Fruit fly (Drosophila melanogaster) whole organism, embryonic: ENCODE data around the gene dunk.

Source experiments
- ATbp ChIP-seq: fragments of 200-800 bp; sonication (Bioruptor generic); optimal IDR thresholded peaks from 2 replicates; lab custom pipeline; 2017; ENCODE audit warnings: missing biosample characterization, mild to moderate bottlenecking, missing genetic modification characterization, missing genetic modification reagents
- Atf-2 ChIP-seq: fragments of 200-800 bp; sonication (Bioruptor generic); optimal IDR thresholded peaks from 2 replicates; lab custom pipeline; 2016; ENCODE audit warnings: missing biosample characterization, missing genetic modification characterization
- CG11247 ChIP-seq: fragments of 200-800 bp; sonication (Bioruptor generic); IDR thresholded peaks from 2 replicates; pipeline ENCODE4 v1.3.6; 2022; ENCODE audit warnings: missing biosample characterization, missing genetic modification characterization
- CG12659 ChIP-seq: fragments of 200-800 bp; sonication (Bioruptor generic); optimal IDR thresholded peaks from 3 replicates; lab custom pipeline; 2017; ENCODE audit warnings: mild to moderate bottlenecking, missing biosample characterization, missing genetic modification reagents, missing genetic modification characterization
- CG12769 ChIP-seq: fragments of 200-800 bp; sonication (Bioruptor generic); optimal IDR thresholded peaks from 2 replicates; lab custom pipeline; 2019; ENCODE audit warnings: missing biosample characterization, mild to moderate bottlenecking, missing genetic modification characterization, moderate library complexity
- CG13123 ChIP-seq: fragments of 200-800 bp; sonication (Bioruptor generic); optimal IDR thresholded peaks from 2 replicates; lab custom pipeline; 2016; ENCODE audit warnings: missing biosample characterization, missing genetic modification characterization
- CG15601 ChIP-seq: fragments of 200-800 bp; sonication (Bioruptor generic); optimal IDR thresholded peaks from 3 replicates; lab custom pipeline; 2019; ENCODE audit warnings: missing biosample characterization, mild to moderate bottlenecking, missing genetic modification characterization, moderate library complexity
- CG15696 ChIP-seq: fragments of 200-800 bp; sonication (Bioruptor generic); optimal IDR thresholded peaks from 2 replicates; lab custom pipeline; 2019; ENCODE audit warnings: missing biosample characterization, mild to moderate bottlenecking, missing genetic modification characterization, moderate library complexity
- CG17359 ChIP-seq: fragments of 200-800 bp; sonication (Bioruptor generic); optimal IDR thresholded peaks from 3 replicates; lab custom pipeline; 2018; ENCODE audit warnings: missing biosample characterization, mild to moderate bottlenecking, missing genetic modification characterization, moderate library complexity
- CG18262 ChIP-seq: fragments of 200-800 bp; optimal IDR thresholded peaks from 3 replicates; lab custom pipeline; 2019; ENCODE audit warnings: missing biosample characterization, mild to moderate bottlenecking, missing genetic modification characterization, moderate library complexity
- CG2199 ChIP-seq: fragments of 200-800 bp; sonication (Bioruptor generic); IDR thresholded peaks from 3 replicates; pipeline ENCODE4 v1.3.6; 2022; ENCODE audit warnings: missing biosample characterization, missing genetic modification characterization
- CG32767 ChIP-seq: fragments of 200-800 bp; sonication (Bioruptor generic); IDR thresholded peaks from 2 replicates; pipeline ENCODE4 v1.3.6; 2022; ENCODE audit warnings: missing biosample characterization, missing genetic modification characterization
- CG3726 ChIP-seq: fragments of 200-800 bp; sonication (Bioruptor generic); IDR thresholded peaks from 3 replicates; pipeline ENCODE4, ENCODE4 v1.3.6; 2022; ENCODE audit warnings: missing biosample characterization, missing genetic modification characterization
- CG4617 ChIP-seq: fragments of 200-800 bp; sonication (Bioruptor generic); optimal IDR thresholded peaks from 3 replicates; lab custom pipeline; 2016; ENCODE audit warnings: missing biosample characterization, missing genetic modification characterization, borderline replicate concordance
- CG6175 ChIP-seq: fragments of 200-800 bp; sonication (Bioruptor generic); IDR thresholded peaks from 3 replicates; pipeline ENCODE4 v1.3.6; 2022; ENCODE audit warnings: missing biosample characterization, missing genetic modification characterization
- CG7839 ChIP-seq: fragments of 200-800 bp; sonication (Bioruptor generic); optimal IDR thresholded peaks from 3 replicates; lab custom pipeline; 2018; ENCODE audit warnings: missing biosample characterization, mild to moderate bottlenecking, missing genetic modification characterization, moderate library complexity
- CG8388 ChIP-seq: fragments of 200-800 bp; sonication (Bioruptor generic); optimal IDR thresholded peaks from 2 replicates; lab custom pipeline; 2019; ENCODE audit warnings: missing biosample characterization, mild to moderate bottlenecking, missing genetic modification characterization, moderate library complexity
- CG9215 ChIP-seq: fragments of 200-800 bp; sonication (Bioruptor generic); IDR thresholded peaks from 2 replicates; pipeline ENCODE4 v1.3.6; 2022; ENCODE audit warnings: missing biosample characterization, missing genetic modification characterization
- D19B ChIP-seq: fragments of 200-800 bp; sonication (Bioruptor generic); optimal IDR thresholded peaks from 2 replicates; lab custom pipeline; 2017; ENCODE audit warnings: missing biosample characterization, mild to moderate bottlenecking, missing genetic modification characterization
- Deaf1 ChIP-seq: fragments of 200-800 bp; optimal IDR thresholded peaks from 3 replicates; lab custom pipeline; 2019; ENCODE audit warnings: missing biosample characterization, mild to moderate bottlenecking, missing genetic modification characterization, moderate library complexity
- Dip2 ChIP-seq: fragments of 200-800 bp; sonication (Bioruptor generic); IDR thresholded peaks from 2 replicates; pipeline ENCODE4 v1.3.6; 2022; ENCODE audit warnings: missing biosample characterization, missing genetic modification characterization
- Ets65A ChIP-seq: fragments of 200-800 bp; sonication (Bioruptor generic); peaks from one replicate; lab custom pipeline; 2016; ENCODE audit warnings: missing biosample characterization, missing genetic modification characterization
- H15 ChIP-seq: fragments of 200-800 bp; sonication (Bioruptor generic); IDR thresholded peaks from 3 replicates; pipeline ENCODE4 v1.3.6; 2022; ENCODE audit warnings: missing biosample characterization, missing genetic modification characterization
- Hand ChIP-seq: fragments of 200-800 bp; sonication (Bioruptor generic); optimal IDR thresholded peaks from 2 replicates; lab custom pipeline; 2017; ENCODE audit warnings: mild to moderate bottlenecking, missing biosample characterization, missing genetic modification reagents, missing genetic modification characterization
- Med ChIP-seq: fragments of 200-800 bp; sonication (Bioruptor generic); peaks from one replicate; lab custom pipeline; 2016; ENCODE audit warnings: missing biosample characterization, missing genetic modification characterization, mild to moderate bottlenecking, inconsistent platforms, moderate library complexity
- Myb ChIP-seq: fragments of 200-800 bp; sonication (Bioruptor generic); optimal IDR thresholded peaks from 2 replicates; lab custom pipeline; 2016; ENCODE audit warnings: missing biosample characterization, missing genetic modification characterization
- Oli ChIP-seq: fragments of 200-800 bp; sonication (Bioruptor generic); optimal IDR thresholded peaks from 2 replicates; lab custom pipeline; 2018; ENCODE audit warnings: missing biosample characterization, mild to moderate bottlenecking, missing genetic modification characterization, moderate library complexity
- Scr ChIP-seq: fragments of 200-800 bp; sonication (Bioruptor generic); IDR thresholded peaks from 2 replicates; pipeline ENCODE4 v1.3.6; 2022; ENCODE audit warnings: missing biosample characterization, missing genetic modification characterization; ENCODE audit not compliant: partially characterized antibody
- Sin3A ChIP-seq: fragments of >200 bp; optimal IDR thresholded peaks from 2 replicates; lab custom pipeline; 2018
- Six4 ChIP-seq: fragments of 200-800 bp; sonication (Bioruptor generic); optimal IDR thresholded peaks from 2 replicates; lab custom pipeline; 2016; ENCODE audit warnings: missing biosample characterization, missing genetic modification characterization
- Ssrp ChIP-seq: fragments of 200-800 bp; sonication (Bioruptor generic); optimal IDR thresholded peaks from 2 replicates; lab custom pipeline; 2018; ENCODE audit warnings: missing biosample characterization, mild to moderate bottlenecking, missing genetic modification characterization, moderate library complexity
- Trl ChIP-seq, 3 experiments: fragments of >200 bp in 2 of 3; fragments of 200-800 bp in 1 of 3; sonication (Bioruptor generic) in 1 of 3; optimal IDR thresholded peaks; 2 replicates in 1 of 3; 3 replicates in 2 of 3; lab custom pipeline; 2016 to 2017; ENCODE audit warnings: missing biosample characterization in 1 of 3, missing genetic modification characterization in 1 of 3
- abd-A ChIP-seq: fragments of 200-800 bp; sonication (Bioruptor generic); optimal IDR thresholded peaks from 3 replicates; lab custom pipeline; 2019; ENCODE audit warnings: missing biosample characterization, mild to moderate bottlenecking, missing genetic modification characterization, moderate library complexity
- br ChIP-seq: fragments of >200 bp; optimal IDR thresholded peaks from 2 replicates; lab custom pipeline; 2017
- exex ChIP-seq: fragments of 200-800 bp; sonication (Bioruptor generic); optimal IDR thresholded peaks from 4 replicates; lab custom pipeline; 2018; ENCODE audit warnings: missing biosample characterization, mild to moderate bottlenecking, missing genetic modification characterization, moderate library complexity
- fd64A ChIP-seq: fragments of 200-800 bp; sonication (Bioruptor generic); optimal IDR thresholded peaks from 3 replicates; lab custom pipeline; 2018; ENCODE audit warnings: missing biosample characterization, mild to moderate bottlenecking, missing genetic modification characterization
- gem ChIP-seq: fragments of 200-800 bp; sonication (Bioruptor generic); optimal IDR thresholded peaks from 2 replicates; lab custom pipeline; 2019; ENCODE audit warnings: missing biosample characterization, mild to moderate bottlenecking, missing genetic modification characterization, moderate library complexity
- hb ChIP-seq: fragments of 200-800 bp; sonication (Bioruptor generic); IDR thresholded peaks from 3 replicates; pipeline ENCODE4 v1.3.6; 2022; ENCODE audit warnings: missing biosample characterization, missing genetic modification characterization; ENCODE audit not compliant: partially characterized antibody
- her ChIP-seq: fragments of 200-800 bp; sonication (Bioruptor generic); optimal IDR thresholded peaks from 2 replicates; lab custom pipeline; 2016; ENCODE audit warnings: missing biosample characterization, missing genetic modification characterization
- lilli ChIP-seq: fragments of 200-800 bp; sonication (Bioruptor generic); optimal IDR thresholded peaks from 3 replicates; lab custom pipeline; 2016; ENCODE audit warnings: missing biosample characterization, missing genetic modification characterization
- mirr ChIP-seq: fragments of 200-800 bp; sonication (Bioruptor generic); optimal IDR thresholded peaks from 3 replicates; lab custom pipeline; 2018; ENCODE audit warnings: missing biosample characterization, mild to moderate bottlenecking, missing genetic modification characterization
- ranshi ChIP-seq: fragments of 200-800 bp; sonication (Bioruptor generic); IDR thresholded peaks from 2 replicates; pipeline ENCODE4 v1.3.6; 2022; ENCODE audit warnings: missing biosample characterization, missing genetic modification characterization
- sd ChIP-seq: fragments of 200-800 bp; sonication (Bioruptor generic); optimal IDR thresholded peaks from 3 replicates; lab custom pipeline; 2018; ENCODE audit warnings: missing biosample characterization, mild to moderate bottlenecking, missing genetic modification characterization, moderate library complexity
- sob ChIP-seq: fragments of 200-800 bp; sonication (Bioruptor generic); IDR thresholded peaks from 2 replicates; pipeline ENCODE4 v1.3.6; 2022; ENCODE audit warnings: missing biosample characterization, missing genetic modification characterization
- stwl ChIP-seq: fragments of 200-800 bp; sonication (Bioruptor generic); optimal IDR thresholded peaks from 3 replicates; lab custom pipeline; 2018; ENCODE audit warnings: missing biosample characterization, mild to moderate bottlenecking, missing genetic modification characterization, moderate library complexity
- sug ChIP-seq: fragments of 200-800 bp; optimal IDR thresholded peaks from 2 replicates; lab custom pipeline; 2019; ENCODE audit warnings: missing biosample characterization, mild to moderate bottlenecking, missing genetic modification characterization, moderate library complexity
- usp ChIP-seq: fragments of >200 bp; optimal IDR thresholded peaks from 2 replicates; lab custom pipeline; 2017; ENCODE audit warnings: missing biosample characterization, missing genetic modification characterization
- wor ChIP-seq: fragments of 200-800 bp; sonication (Bioruptor generic); IDR thresholded peaks from 2 replicates; pipeline ENCODE4 v1.3.6; 2022; ENCODE audit warnings: missing biosample characterization, missing genetic modification characterization
- zfh2 ChIP-seq: fragments of 200-800 bp; sonication (Bioruptor generic); optimal IDR thresholded peaks from 2 replicates; lab custom pipeline; 2016; ENCODE audit warnings: missing biosample characterization, missing genetic modification characterization

The dunk gene

DNA sequence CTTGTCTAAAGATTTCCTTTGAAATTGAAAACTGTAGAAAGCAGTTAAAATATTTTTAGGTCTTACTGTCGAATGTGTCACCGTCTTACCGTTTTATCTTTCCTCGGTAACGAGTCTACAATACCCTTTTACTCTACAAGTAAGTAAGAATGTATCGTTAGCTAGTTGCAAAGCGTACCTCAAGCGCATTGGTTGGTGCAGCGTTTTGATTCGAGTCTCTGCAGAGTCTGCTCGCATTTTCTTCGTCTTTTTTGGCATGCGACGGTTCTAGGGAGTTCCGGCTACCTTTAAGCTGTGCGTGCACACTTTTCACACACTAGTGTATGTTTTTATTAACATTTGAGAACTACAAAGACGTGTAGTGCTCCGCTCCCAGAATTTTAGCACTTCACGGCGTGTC is 11.5 kb upstream of the dunk start (continued):
- TF ChIP-seq stwl (tag; lab: Kevin White, UChicago) = no peak
- TF ChIP-seq br (lab: Kevin White, UChicago) = no peak
- TF ChIP-seq mirr (GFP tag; lab: Kevin White, UChicago) = peak; percentile 17
- no peak for TF ChIP-seq CG4617 (GFP tag; lab: Kevin White, UChicago)
- TF ChIP-seq CG12659 (GFP tag; lab: Kevin White, UChicago) = no peak
- TF ChIP-seq Ssrp = no peak
- TF ChIP-seq ATbp (GFP tag; lab: Kevin White, UChicago) = no peak
- no peak for TF ChIP-seq Hand (GFP tag; lab: Kevin White, UChicago)
- peak; percentile 9 for TF ChIP-seq exex (tag; lab: Kevin White, UChicago)
- TF ChIP-seq CG2199 (GFP tag; lab: Robert Waterston, UW) = peak; percentile 90
- TF ChIP-seq CG6175 (GFP tag; lab: Robert Waterston, UW) = no peak
- TF ChIP-seq Dip2 (GFP tag; lab: Robert Waterston, UW) = no peak
- TF ChIP-seq CG9215 = no peak
- TF ChIP-seq CG13123 (GFP tag; lab: Kevin White, UChicago) = no peak
- peak; percentile 76 for TF ChIP-seq CG8388 (GFP tag; lab: Kevin White, UChicago)
- TF ChIP-seq fd64A (GFP tag; lab: Kevin White, UChicago) = no peak
- no peak for TF ChIP-seq CG18262 (tag; lab: Kevin White, UChicago)
- no peak for TF ChIP-seq ranshi (GFP tag; lab: Robert Waterston, UW)
- TF ChIP-seq D19B = peak; percentile 31
- TF ChIP-seq abd-A (tag; lab: Kevin White, UChicago) = no peak

DNA sequence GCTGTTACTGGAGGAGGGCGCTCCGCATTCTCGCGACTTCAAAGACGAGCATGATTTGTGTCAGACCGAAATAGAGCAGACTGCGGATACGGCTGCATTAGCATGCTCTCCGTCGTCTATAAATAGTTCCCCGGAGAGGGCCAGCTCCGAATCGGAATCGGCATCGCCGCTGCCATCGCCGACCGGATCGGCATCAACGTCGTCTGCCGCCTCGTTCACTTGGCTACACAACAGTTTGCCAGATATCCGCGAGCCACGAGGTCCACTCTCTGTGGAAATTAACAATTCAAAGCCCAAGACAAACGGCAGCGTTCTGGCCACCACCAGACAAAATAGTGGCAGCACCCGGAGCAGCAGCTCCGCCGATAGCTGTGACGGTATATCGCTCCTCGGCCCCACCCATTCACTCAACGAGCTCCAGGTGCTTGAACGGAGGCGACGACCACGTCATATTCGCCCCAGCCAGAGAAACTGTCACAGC is 8.7 kb upstream of the dunk start:
- TF ChIP-seq Med (GFP tag; lab: Kevin White, UChicago) (peak; percentile 62), Deaf1 (tag; lab: Kevin White, UChicago) (peak; percentile 91), CG11247 (GFP tag; lab: Robert Waterston, UW) (no peak), Sin3A (lab: Kevin White, UChicago) (no peak), Trl (optimal IDR thresholded peaks at IDR 0.05; lab: Kevin White, UChicago) (peak in 1 of 2 experiments; percentile 11), Trl (GFP tag; optimal IDR thresholded peaks at IDR 0.05; lab: Kevin White, UChicago) (no peak), CG12769 (tag; lab: Kevin White, UChicago) (peak; percentile 55), CG15601 (tag; lab: Kevin White, UChicago) (no peak), Ets65A (GFP tag; lab: Kevin White, UChicago) (peak; percentile 87), sob (GFP tag; lab: Robert Waterston, UW) (0 out of 2 replicates have a peak, but pooled peaks have one; percentile 12), sd (peak; percentile 29)

DNA sequence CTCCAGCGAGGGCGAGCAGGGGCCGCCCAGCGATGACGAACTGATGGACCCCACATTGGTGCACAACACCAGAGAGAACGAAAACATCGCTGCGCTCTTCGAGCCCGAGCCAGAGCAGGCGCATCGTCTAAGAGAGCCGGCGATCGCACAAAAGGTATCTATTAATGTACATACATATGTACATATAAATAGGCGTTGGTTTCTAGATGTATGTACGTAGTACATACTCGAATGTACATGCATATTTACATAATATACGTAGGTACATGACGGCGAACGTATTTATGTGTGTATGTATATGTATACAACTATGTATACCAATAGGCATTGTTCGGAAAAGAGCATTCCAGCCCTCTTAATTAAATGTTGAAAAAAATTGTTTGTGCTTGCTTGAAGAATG is 7.3 kb upstream of the dunk start:
- TF ChIP-seq gem = no peak
- no peak for TF ChIP-seq H15
- no peak for TF ChIP-seq CG11247 (GFP tag; lab: Robert Waterston, UW)
- TF ChIP-seq usp (GFP tag; lab: Kevin White, UChicago) = no peak
- no peak for TF ChIP-seq Myb
- no peak for TF ChIP-seq CG7839 (tag; lab: Kevin White, UChicago)
- no peak for TF ChIP-seq CG3726 (GFP tag; lab: Robert Waterston, UW)
- no peak for TF ChIP-seq Scr (GFP tag; lab: Robert Waterston, UW)
- peak; percentile 67 for TF ChIP-seq CG17359 (tag; lab: Kevin White, UChicago)
- no peak for TF ChIP-seq hb
- TF ChIP-seq CG32767 = peak; percentile 55; the same call in 1 of the 2 replicates
- no peak for TF ChIP-seq sug (tag; lab: Kevin White, UChicago)
- TF ChIP-seq wor (GFP tag; lab: Robert Waterston, UW) = no peak
- TF ChIP-seq CG15696 (tag; lab: Kevin White, UChicago) = peak; percentile 78
- no peak for TF ChIP-seq CG12769 (tag; lab: Kevin White, UChicago)
- no peak for TF ChIP-seq Atf-2
- TF ChIP-seq lilli = no peak
- no peak for TF ChIP-seq Six4
- no peak for TF ChIP-seq her
- no peak for TF ChIP-seq Oli (tag; lab: Kevin White, UChicago)
- no peak for TF ChIP-seq zfh2 (GFP tag; lab: Kevin White, UChicago)
